Fruit fly (Drosophila melanogaster) whole organism, embryonic: ENCODE data around the gene CG14024.

Source experiments
- Abd-B ChIP-seq: fragments of 200-800 bp; sonication (Bioruptor generic); optimal IDR thresholded peaks from 2 replicates; lab custom pipeline; 2018; ENCODE audit warnings: missing biosample characterization, mild to moderate bottlenecking, missing genetic modification characterization, moderate library complexity
- Asciz ChIP-seq: fragments of 200-800 bp; sonication (Bioruptor generic); optimal IDR thresholded peaks from 2 replicates; lab custom pipeline; 2017; ENCODE audit warnings: missing biosample characterization, mild to moderate bottlenecking, missing genetic modification characterization, missing genetic modification reagents
- CG11093 ChIP-seq: fragments of 200-800 bp; sonication (Bioruptor generic); IDR thresholded peaks from 3 replicates; pipeline ENCODE4 v1.3.6; 2022; ENCODE audit warnings: missing biosample characterization, missing genetic modification characterization
- CG11398 ChIP-seq: fragments of 200-800 bp; sonication (Bioruptor generic); optimal IDR thresholded peaks from 2 replicates; lab custom pipeline; 2016; ENCODE audit warnings: missing biosample characterization, missing genetic modification characterization
- CG12236 ChIP-seq: fragments of 200-800 bp; sonication (Bioruptor generic); optimal IDR thresholded peaks from 2 replicates; lab custom pipeline; 2016; ENCODE audit warnings: missing biosample characterization, missing genetic modification characterization
- CG12744 ChIP-seq: fragments of 200-800 bp; sonication (Bioruptor generic); optimal IDR thresholded peaks from 2 replicates; lab custom pipeline; 2016; ENCODE audit warnings: missing biosample characterization, missing genetic modification characterization
- CG12769 ChIP-seq: fragments of 200-800 bp; sonication (Bioruptor generic); optimal IDR thresholded peaks from 2 replicates; lab custom pipeline; 2019; ENCODE audit warnings: missing biosample characterization, mild to moderate bottlenecking, missing genetic modification characterization, moderate library complexity
- CG12942 ChIP-seq: fragments of 200-800 bp; sonication (Bioruptor generic); optimal IDR thresholded peaks from 3 replicates; lab custom pipeline; 2016; ENCODE audit warnings: missing biosample characterization, missing genetic modification characterization
- CG15073 ChIP-seq: fragments of 200-800 bp; sonication (Bioruptor generic); optimal IDR thresholded peaks from 2 replicates; lab custom pipeline; 2016; ENCODE audit warnings: missing biosample characterization, missing genetic modification characterization
- CG18599 ChIP-seq: fragments of 200-800 bp; sonication (Bioruptor generic); optimal IDR thresholded peaks from 3 replicates; lab custom pipeline; 2017; ENCODE audit warnings: missing biosample characterization, missing genetic modification characterization, mild to moderate bottlenecking, moderate library complexity, missing genetic modification reagents
- CG30431 ChIP-seq: fragments of 200-800 bp; sonication (Bioruptor generic); optimal IDR thresholded peaks from 2 replicates; lab custom pipeline; 2017; ENCODE audit warnings: missing biosample characterization, missing genetic modification characterization
- CG33213 ChIP-seq: fragments of 200-800 bp; sonication (Bioruptor generic); optimal IDR thresholded peaks from 3 replicates; lab custom pipeline; 2016; ENCODE audit warnings: missing biosample characterization, missing genetic modification characterization
- CG42726 ChIP-seq: fragments of 200-800 bp; sonication (Bioruptor generic); IDR thresholded peaks from 2 replicates; pipeline ENCODE4 v1.3.6; 2022; ENCODE audit warnings: missing biosample characterization, missing genetic modification characterization; ENCODE audit not compliant: partially characterized antibody
- CG4328 ChIP-seq: fragments of 200-800 bp; sonication (Bioruptor generic); optimal IDR thresholded peaks from 3 replicates; lab custom pipeline; 2017; ENCODE audit warnings: missing biosample characterization, missing genetic modification reagents, missing genetic modification characterization
- CG6683 ChIP-seq: fragments of 200-800 bp; sonication (Bioruptor generic); optimal IDR thresholded peaks from 2 replicates; lab custom pipeline; 2017; ENCODE audit warnings: missing biosample characterization, mild to moderate bottlenecking, missing genetic modification characterization, missing genetic modification reagents
- CG6791 ChIP-seq: fragments of 200-800 bp; sonication (Bioruptor generic); IDR thresholded peaks from 3 replicates; pipeline ENCODE4 v1.3.6; 2022; ENCODE audit warnings: missing biosample characterization, missing genetic modification characterization; ENCODE audit not compliant: partially characterized antibody
- CG6854 ChIP-seq: fragments of 200-800 bp; sonication (Bioruptor generic); optimal IDR thresholded peaks from 3 replicates; lab custom pipeline; 2017; ENCODE audit warnings: missing biosample characterization, mild to moderate bottlenecking, missing genetic modification characterization
- CG8281 ChIP-seq: fragments of 200-800 bp; sonication (Bioruptor generic); optimal IDR thresholded peaks from 2 replicates; lab custom pipeline; 2018; ENCODE audit warnings: missing biosample characterization, mild to moderate bottlenecking, missing genetic modification characterization, moderate library complexity
- CG8290 ChIP-seq, 3 experiments: fragments of 200-800 bp; sonication (Bioruptor generic); optimal IDR thresholded peaks; 2 replicates each; lab custom pipeline; 2016 to 2019; ENCODE audit warnings: missing biosample characterization in 3 of 3, missing genetic modification characterization in 3 of 3, mild to moderate bottlenecking in 2 of 3, moderate library complexity in 1 of 3
- CG8359 ChIP-seq: fragments of 200-800 bp; sonication (Bioruptor generic); optimal IDR thresholded peaks from 2 replicates; lab custom pipeline; 2017; ENCODE audit warnings: missing biosample characterization, mild to moderate bottlenecking, missing genetic modification characterization, borderline replicate concordance
- Ets97D ChIP-seq: fragments of 200-800 bp; sonication (Bioruptor generic); optimal IDR thresholded peaks from 3 replicates; lab custom pipeline; 2016; ENCODE audit warnings: missing biosample characterization, missing genetic modification characterization
- HmgZ ChIP-seq: fragments of 200-800 bp; sonication (Bioruptor generic); optimal IDR thresholded peaks from 2 replicates; lab custom pipeline; 2018; ENCODE audit warnings: missing biosample characterization, mild to moderate bottlenecking, missing genetic modification characterization
- Hr39 ChIP-seq: fragments of >200 bp; optimal IDR thresholded peaks from 2 replicates; lab custom pipeline; 2017
- Hr78 ChIP-seq, 2 experiments: fragments of 200-800 bp in 1 of 2; fragments of >200 bp in 1 of 2; sonication (Bioruptor generic) in 1 of 2; optimal IDR thresholded peaks; 2 replicates each; lab custom pipeline; 2017 to 2019; ENCODE audit warnings: missing biosample characterization in 2 of 2, missing genetic modification characterization in 2 of 2, mild to moderate bottlenecking in 1 of 2, moderate library complexity in 1 of 2
- NC2α ChIP-seq: fragments of 200-800 bp; sonication (Bioruptor generic); optimal IDR thresholded peaks from 2 replicates; lab custom pipeline; 2016; ENCODE audit warnings: missing biosample characterization, missing genetic modification characterization
- NfI ChIP-seq: fragments of 200-800 bp; sonication (Bioruptor generic); optimal IDR thresholded peaks from 3 replicates; lab custom pipeline; 2018; ENCODE audit warnings: missing biosample characterization, mild to moderate bottlenecking, missing genetic modification characterization, moderate library complexity
- Oli ChIP-seq: fragments of 200-800 bp; sonication (Bioruptor generic); optimal IDR thresholded peaks from 2 replicates; lab custom pipeline; 2018; ENCODE audit warnings: missing biosample characterization, mild to moderate bottlenecking, missing genetic modification characterization, moderate library complexity
- Sox102F ChIP-seq: fragments of 200-800 bp; sonication (Bioruptor generic); optimal IDR thresholded peaks from 2 replicates; lab custom pipeline; 2018; ENCODE audit warnings: missing biosample characterization, mild to moderate bottlenecking, missing genetic modification characterization, moderate library complexity
- Trl ChIP-seq, 3 experiments: fragments of >200 bp in 2 of 3; fragments of 200-800 bp in 1 of 3; sonication (Bioruptor generic) in 1 of 3; optimal IDR thresholded peaks; 2 replicates in 1 of 3; 3 replicates in 2 of 3; lab custom pipeline; 2016 to 2017; ENCODE audit warnings: missing biosample characterization in 1 of 3, missing genetic modification characterization in 1 of 3
- ap ChIP-seq: fragments of 200-800 bp; sonication (Bioruptor generic); IDR thresholded peaks from 2 replicates; pipeline ENCODE4 v1.3.6; 2022; ENCODE audit warnings: missing biosample characterization, missing genetic modification characterization
- bab2 ChIP-seq: fragments of 200-800 bp; sonication (Bioruptor generic); optimal IDR thresholded peaks from 2 replicates; lab custom pipeline; 2016; ENCODE audit warnings: missing biosample characterization, missing genetic modification characterization
- bsh ChIP-seq, 2 experiments: fragments of 200-800 bp; sonication (Bioruptor generic); optimal IDR thresholded peaks; 2 replicates each; lab custom pipeline; 2017 to 2018; ENCODE audit warnings: mild to moderate bottlenecking in 2 of 2, missing biosample characterization in 2 of 2, missing genetic modification characterization in 2 of 2, moderate library complexity in 1 of 2
- cato ChIP-seq: fragments of 200-800 bp; sonication (Bioruptor generic); optimal IDR thresholded peaks from 2 replicates; lab custom pipeline; 2016; ENCODE audit warnings: missing biosample characterization, missing genetic modification characterization, borderline replicate concordance
- chn ChIP-seq: fragments of 200-800 bp; sonication (Bioruptor generic); optimal IDR thresholded peaks from 2 replicates; lab custom pipeline; 2016; ENCODE audit warnings: missing biosample characterization, missing genetic modification characterization
- croc ChIP-seq: fragments of 200-800 bp; sonication (Bioruptor generic); conservative IDR thresholded peaks from 3 replicates; pipeline ENCODE4 v1.3.6; 2022; ENCODE audit warnings: missing biosample characterization, missing genetic modification characterization
- crol ChIP-seq: fragments of 200-800 bp; sonication (Bioruptor generic); IDR thresholded peaks from 2 replicates; pipeline ENCODE4 v1.3.6; 2022; ENCODE audit warnings: missing biosample characterization, missing genetic modification characterization
- dan ChIP-seq: fragments of 200-800 bp; sonication (Bioruptor generic); IDR thresholded peaks from 2 replicates; pipeline ENCODE4 v1.3.6; 2022; ENCODE audit warnings: missing biosample characterization, missing genetic modification characterization
- h ChIP-seq: fragments of >200 bp; optimal IDR thresholded peaks from 2 replicates; lab custom pipeline; 2017
- jing ChIP-seq: fragments of 200-800 bp; sonication (Bioruptor generic); optimal IDR thresholded peaks from 2 replicates; lab custom pipeline; 2018; ENCODE audit warnings: missing biosample characterization, mild to moderate bottlenecking, missing genetic modification characterization
- luna ChIP-seq: fragments of 200-800 bp; sonication (Bioruptor generic); optimal IDR thresholded peaks from 2 replicates; lab custom pipeline; 2016; ENCODE audit warnings: missing biosample characterization, missing genetic modification characterization
- maf-S ChIP-seq: fragments of 200-800 bp; sonication (Bioruptor generic); optimal IDR thresholded peaks from 2 replicates; lab custom pipeline; 2016; ENCODE audit warnings: missing biosample characterization, missing genetic modification characterization
- mld ChIP-seq: fragments of 200-800 bp; sonication (Bioruptor generic); IDR thresholded peaks from 3 replicates; pipeline ENCODE4 v1.3.6; 2022; ENCODE audit warnings: missing biosample characterization, missing genetic modification characterization; ENCODE audit not compliant: partially characterized antibody
- peb ChIP-seq: fragments of 200-800 bp; sonication (Bioruptor generic); IDR thresholded peaks from 2 replicates; pipeline ENCODE4 v1.3.6; 2022; ENCODE audit warnings: missing biosample characterization, missing genetic modification characterization
- sisA ChIP-seq: fragments of 200-800 bp; sonication (Bioruptor generic); IDR thresholded peaks from 2 replicates; pipeline ENCODE4 v1.3.6; 2022; ENCODE audit warnings: missing biosample characterization, missing genetic modification characterization
- so ChIP-seq: fragments of 200-800 bp; sonication (Bioruptor generic); IDR thresholded peaks from 3 replicates; pipeline ENCODE4 v1.3.6; 2022; ENCODE audit warnings: missing biosample characterization, missing genetic modification characterization
- unpg ChIP-seq: fragments of 200-800 bp; sonication (Bioruptor generic); optimal IDR thresholded peaks from 3 replicates; lab custom pipeline; 2018; ENCODE audit warnings: missing biosample characterization, mild to moderate bottlenecking, missing genetic modification characterization, moderate library complexity
- zen ChIP-seq: fragments of 200-800 bp; sonication (Bioruptor generic); optimal IDR thresholded peaks from 3 replicates; lab custom pipeline; 2018; ENCODE audit warnings: missing biosample characterization, mild to moderate bottlenecking, missing genetic modification characterization, moderate library complexity
- zf30C ChIP-seq: fragments of 200-800 bp; sonication (Bioruptor generic); optimal IDR thresholded peaks from 3 replicates; lab custom pipeline; 2018; ENCODE audit warnings: missing biosample characterization, mild to moderate bottlenecking, missing genetic modification characterization

CG14024 gene

dm6 chr2L:5298978-5299627, 15.6 kb downstream of the CG14024 start (continued):
- TF ChIP-seq CG8281 (tag; lab: Kevin White, UChicago) (peak; percentile 54), zen (tag; lab: Kevin White, UChicago) (peak; percentile 52), crol (GFP tag; lab: Robert Waterston, UW) (peak; percentile 34; the same call in 1 of the 2 replicates), bab2 (GFP tag; lab: Kevin White, UChicago) (peak; percentile 21), CG12236 (GFP tag; lab: Kevin White, UChicago) (peak; percentile 40), CG42726 (no peak), mld (GFP tag; lab: Robert Waterston, UW) (no peak), Hr39 (lab: Kevin White, UChicago) (no peak), CG6683 (GFP tag; lab: Kevin White, UChicago) (peak; percentile 46), luna (no peak), CG6854 (GFP tag; lab: Kevin White, UChicago) (peak; percentile 67), so (GFP tag; lab: Robert Waterston, UW) (peak; percentile 91), NfI (GFP tag; lab: Kevin White, UChicago) (peak; percentile 70), CG33213 (GFP tag; lab: Kevin White, UChicago) (no peak), Sox102F (GFP tag; lab: Kevin White, UChicago) (peak; percentile 92), bsh (GFP tag; optimal IDR thresholded peaks at IDR 0.05; lab: Kevin White, UChicago) (peak in 1 of 2 experiments; percentile 94), CG12744 (no peak), jing (GFP tag; lab: Kevin White, UChicago) (peak; percentile 82), sisA (peak; percentile 85), CG30431 (peak; percentile 50), ap (GFP tag; lab: Robert Waterston, UW) (peak; percentile 74), dan (no peak), CG12769 (tag; lab: Kevin White, UChicago) (peak; percentile 21), h (lab: Kevin White, UChicago) (no peak), CG12942 (GFP tag; lab: Kevin White, UChicago) (peak; percentile 67), CG11093 (GFP tag; lab: Robert Waterston, UW) (peak; percentile 74; the same call in 2 of the 3 replicates), cato (GFP tag; lab: Kevin White, UChicago) (peak; percentile 75), Abd-B (GFP tag; lab: Kevin White, UChicago) (peak; percentile 70), CG6791 (GFP tag; lab: Robert Waterston, UW) (no peak), zf30C (GFP tag; lab: Kevin White, UChicago) (no peak), CG8359 (peak; percentile 50), chn (peak; percentile 78), CG4328 (GFP tag; lab: Kevin White, UChicago) (peak; percentile 55), unpg (peak; percentile 90), peb (GFP tag; lab: Robert Waterston, UW) (peak; percentile 70), maf-S (GFP tag; lab: Kevin White, UChicago) (peak; percentile 47), CG15073 (GFP tag; lab: Kevin White, UChicago) (no peak), Trl (optimal IDR thresholded peaks at IDR 0.05; lab: Kevin White, UChicago) (no peak), Trl (GFP tag; optimal IDR thresholded peaks at IDR 0.05; lab: Kevin White, UChicago) (no peak), CG18599 (GFP tag; lab: Kevin White, UChicago) (peak; percentile 79), Hr78 (GFP tag; optimal IDR thresholded peaks at IDR 0.05; lab: Kevin White, UChicago) (peak in 1 of 2 experiments; percentile 78), NC2α (GFP tag; lab: Kevin White, UChicago) (no peak), Oli (tag; lab: Kevin White, UChicago) (peak; percentile 95), CG8290 (GFP tag; optimal IDR thresholded peaks at IDR 0.05; lab: Kevin White, UChicago) (peak; percentile 74), CG8290 (tag; optimal IDR thresholded peaks at IDR 0.05; lab: Kevin White, UChicago) (no peak), croc (GFP tag; lab: Robert Waterston, UW) (peak; percentile 74), HmgZ (tag; lab: Kevin White, UChicago) (peak; percentile 64), CG11398 (GFP tag; lab: Kevin White, UChicago) (no peak), Ets97D (no peak), Asciz (peak; percentile 89)
